Worm (Caenorhabditis elegans): Measurements from ENCODE around the gene twk-11.

- no peak for TF ChIP-seq B0310.2 (tag; optimal IDR thresholded peaks at IDR 0.05)
- TF ChIP-seq ama-1 (optimal IDR thresholded peaks at IDR 0.05) = no peak
- no peak for TF ChIP-seq ets-7 (tag; optimal IDR thresholded peaks at IDR 0.05)
- no peak for TF ChIP-seq sea-1 (GFP tag; conservative IDR thresholded peaks at IDR 0.05)
- TF ChIP-seq aly-1 (tag; optimal IDR thresholded peaks at IDR 0.05) = no peak
- TF ChIP-seq flt-1 (GFP tag; IDR thresholded peaks at IDR 0.05) = no peak
- TF ChIP-seq ceh-13 (GFP tag; optimal IDR thresholded peaks at IDR 0.05) = no peak
- TF ChIP-seq hnd-1 (tag; optimal IDR thresholded peaks at IDR 0.05) = no peak
- TF ChIP-seq tbx-11 (GFP tag; IDR thresholded peaks at IDR 0.05) = no peak
- no peak for TF ChIP-seq tra-4 (tag; optimal IDR thresholded peaks at IDR 0.05)
- no peak for TF ChIP-seq scrt-1 (GFP tag; IDR thresholded peaks at IDR 0.05)
- TF ChIP-seq ceh-36 (tag; optimal IDR thresholded peaks at IDR 0.05) = no peak
- no peak for TF ChIP-seq hmg-4 (GFP tag; optimal IDR thresholded peaks at IDR 0.05)
- TF ChIP-seq pes-1 (GFP tag; IDR thresholded peaks at IDR 0.05) = no peak
Observed at ce11 chrV:7047512-7047911, 11.1 kb upstream of the twk-11 start, which contains the start of gene F20A1.8.

Measured in whole organism, early embryonic.